Worm (Caenorhabditis elegans): ENCODE data around the gene F57B9.8.

Gene F57B9.8

ce11 chrIII:6968655-6969054, 33.5 kb upstream of the F57B9.8 start:
- TF ChIP-seq sdc-2 (tag; optimal IDR thresholded peaks at IDR 0.05) (no peak), ahr-1 (tag; optimal IDR thresholded peaks at IDR 0.05) (no peak), ceh-30 (tag; optimal IDR thresholded peaks at IDR 0.05) (no peak), dmd-4 (tag; optimal IDR thresholded peaks at IDR 0.05; ENCODE audit: borderline replicate concordance) (no peak), zip-5 (tag; optimal IDR thresholded peaks at IDR 0.05) (no peak), tbx-2 (tag; optimal IDR thresholded peaks at IDR 0.05) (no peak), ets-4 (tag; optimal IDR thresholded peaks at IDR 0.05) (no peak), nhr-11 (tag; optimal IDR thresholded peaks at IDR 0.05) (no peak), K02D7.2 (tag; optimal IDR thresholded peaks at IDR 0.05) (no peak), sox-4 (tag; optimal IDR thresholded peaks at IDR 0.05) (no peak), ama-1 (optimal IDR thresholded peaks at IDR 0.05) (no peak), eyg-1 (tag; optimal IDR thresholded peaks at IDR 0.05) (no peak), hlh-15 (tag; optimal IDR thresholded peaks at IDR 0.05) (no peak), C08G9.2 (tag; optimal IDR thresholded peaks at IDR 0.05) (no peak), gmeb-2 (tag; optimal IDR thresholded peaks at IDR 0.05) (no peak), dve-1 (tag; optimal IDR thresholded peaks at IDR 0.05) (no peak), pat-9 (tag; optimal IDR thresholded peaks at IDR 0.05) (no peak), ceh-45 (GFP tag; IDR thresholded peaks at IDR 0.05) (no peak), ceh-6 (GFP tag; optimal IDR thresholded peaks at IDR 0.05) (no peak), ttx-3 (tag; optimal IDR thresholded peaks at IDR 0.05) (no peak)

ce11 chrIII:6968080-6968639, 33.0 kb upstream of the F57B9.8 start, which contains the start of gene panl-2:
TSS of gene panl-2 (minus strand) at chrIII:6968130.
- no peak for TF ChIP-seq che-1 (tag; optimal IDR thresholded peaks at IDR 0.05)
- peak; percentile 44 for TF ChIP-seq nfya-1 (tag; optimal IDR thresholded peaks at IDR 0.05)
- no peak for TF ChIP-seq pha-4 (tag; optimal IDR thresholded peaks at IDR 0.05)
- TF ChIP-seq pqm-1 (tag; optimal IDR thresholded peaks at IDR 0.05): no peak
- TF ChIP-seq nhr-11 (tag; optimal IDR thresholded peaks at IDR 0.05): no peak
- no peak for TF ChIP-seq rnt-1 (tag; optimal IDR thresholded peaks at IDR 0.05)
- TF ChIP-seq sox-2 (GFP tag; IDR thresholded peaks at IDR 0.05): no peak
- TF ChIP-seq ama-1 (optimal IDR thresholded peaks at IDR 0.05): no peak
- no peak for TF ChIP-seq syd-9 (tag; optimal IDR thresholded peaks at IDR 0.05)
- TF ChIP-seq hlh-30 (tag; optimal IDR thresholded peaks at IDR 0.05; ENCODE audit: insufficient read depth): peak; percentile 82
- TF ChIP-seq ceh-14 (tag; optimal IDR thresholded peaks at IDR 0.05): no peak

- no peak for TF ChIP-seq ama-1 (optimal IDR thresholded peaks at IDR 0.05)
- TF ChIP-seq elt-2 (tag; optimal IDR thresholded peaks at IDR 0.05): peak; percentile 43
- peak; percentile 33 for TF ChIP-seq unc-55 (GFP tag; optimal IDR thresholded peaks at IDR 0.05)
These were observed 26.9 kb upstream of the F57B9.8 start, which contains the start of the genes rpn-6.1 and F57B9.1 for ce11 chrIII:6961937-6962504. TSS of gene rpn-6.1 (minus strand) at chrIII:6962001. TSS of gene F57B9.1 (plus strand) at chrIII:6962090.

- TF ChIP-seq pros-1 (tag; optimal IDR thresholded peaks at IDR 0.05) (no peak), odd-2 (tag; optimal IDR thresholded peaks at IDR 0.05) (peak; percentile 20), nfya-1 (tag; optimal IDR thresholded peaks at IDR 0.05) (peak; percentile 52)
These were observed 26.0 kb upstream of the F57B9.8 start for ce11 chrIII:6961167-6961566.

ce11 chrIII:6958674-6959241, 23.6 kb upstream of the F57B9.8 start:
- TF ChIP-seq F13H6.1 (tag; optimal IDR thresholded peaks at IDR 0.05) (no peak), ceh-14 (tag; optimal IDR thresholded peaks at IDR 0.05) (no peak), ceh-19 (GFP tag; optimal IDR thresholded peaks at IDR 0.05) (no peak), ceh-22 (tag; optimal IDR thresholded peaks at IDR 0.05) (no peak), hlh-30 (tag; optimal IDR thresholded peaks at IDR 0.05; ENCODE audit: insufficient read depth) (no peak), npax-4 (tag; optimal IDR thresholded peaks at IDR 0.05) (no peak), nhr-11 (tag; optimal IDR thresholded peaks at IDR 0.05) (no peak), ceh-18 (tag; optimal IDR thresholded peaks at IDR 0.05) (no peak), elt-4 (tag; optimal IDR thresholded peaks at IDR 0.05) (no peak), pag-3 (tag; optimal IDR thresholded peaks at IDR 0.05; ENCODE audit: borderline replicate concordance) (no peak), ceh-24 (tag; optimal IDR thresholded peaks at IDR 0.05) (no peak), K02D7.2 (tag; optimal IDR thresholded peaks at IDR 0.05) (no peak), tbx-7 (tag; optimal IDR thresholded peaks at IDR 0.05) (no peak), fkh-6 (tag; optimal IDR thresholded peaks at IDR 0.05) (no peak), unc-42 (tag; optimal IDR thresholded peaks at IDR 0.05) (no peak), ceh-6 (GFP tag; optimal IDR thresholded peaks at IDR 0.05) (no peak), Y22D7AL.16 (tag; optimal IDR thresholded peaks at IDR 0.05) (no peak)
